Worm (Caenorhabditis elegans) whole organism, young adult: ENCODE measurements around the gene glb-30.

Experiments used
- efl-1 ChIP-seq: fragments of 150-350 bp; optimal IDR thresholded peaks from 2 replicates; lab custom pipeline; 2014; ENCODE audit warnings: missing biosample characterization, missing genetic modification reagents, missing genetic modification characterization
- nfya-1 ChIP-seq: sonication (generic microtip); optimal IDR thresholded peaks from 2 replicates; lab custom pipeline; 2017; ENCODE audit warnings: antibody characterized with exemption, missing compliant biosample characterization, missing genetic modification characterization, borderline replicate concordance; ENCODE audit not compliant: insufficient read depth

DNA sequence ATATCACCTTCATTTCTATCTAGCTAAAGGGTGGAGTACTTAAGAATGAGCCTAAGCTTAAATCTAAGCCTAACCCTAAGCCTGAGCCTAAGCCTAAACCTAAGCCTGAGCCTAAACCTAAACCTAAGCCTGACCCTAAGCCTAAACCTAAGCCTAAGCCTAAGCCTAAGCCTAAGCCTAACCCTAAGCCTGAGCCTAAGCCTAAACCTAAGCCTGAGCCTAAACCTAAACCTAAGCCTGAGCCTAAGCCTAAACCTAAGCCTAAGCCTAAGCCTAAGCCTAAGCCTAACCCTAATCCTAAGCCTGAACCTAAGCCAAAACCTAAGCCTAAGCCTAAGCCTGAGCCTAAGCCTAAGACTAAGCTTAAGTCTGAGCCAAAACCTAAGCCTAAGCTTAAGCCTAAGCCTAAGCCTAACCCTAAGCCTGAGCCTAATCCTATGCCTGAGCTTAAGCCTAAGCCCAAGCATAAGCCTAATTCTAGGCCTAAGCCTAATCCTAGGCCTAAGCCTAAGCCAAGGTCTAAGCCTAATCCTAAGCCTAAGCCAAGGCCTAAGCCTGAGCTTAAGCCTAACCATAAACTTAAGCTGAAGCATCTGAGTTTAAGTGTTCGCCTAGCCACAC, 45.7 kb upstream of the glb-30 start:
- TF ChIP-seq nfya-1 (tag; lab: Kevin White, UChicago) (no peak), efl-1 (no peak)
